Fruit fly (Drosophila melanogaster): ENCODE data around the gene CG12268.

- peak; percentile 19 for TF ChIP-seq Blimp-1 (GFP tag; optimal IDR thresholded peaks at IDR 0.05)
- peak; percentile 84 for TF ChIP-seq Sox102F (GFP tag; optimal IDR thresholded peaks at IDR 0.05)
- peak; percentile 77 for TF ChIP-seq CG11902 (GFP tag; optimal IDR thresholded peaks at IDR 0.05)
- TF ChIP-seq eg (GFP tag; IDR thresholded peaks at IDR 0.05): no peak
- peak; percentile 68 for TF ChIP-seq dsx (GFP tag; optimal IDR thresholded peaks at IDR 0.05; ENCODE audit: poor library complexity, severe bottlenecking)
- TF ChIP-seq Eip93F (GFP tag; optimal IDR thresholded peaks at IDR 0.05): no peak
- peak; percentile 87 for TF ChIP-seq fkh (GFP tag; optimal IDR thresholded peaks at IDR 0.05)
- TF ChIP-seq CG4318 (GFP tag; optimal IDR thresholded peaks at IDR 0.05): no peak
- TF ChIP-seq Ets96B (tag; optimal IDR thresholded peaks at IDR 0.05): peak; percentile 81
- TF ChIP-seq dac (GFP tag; optimal IDR thresholded peaks at IDR 0.05): no peak
- TF ChIP-seq CG7368 (GFP tag; optimal IDR thresholded peaks at IDR 0.05): peak; percentile 62
Measured at dm6 chr3R:23909347-23909862, 38.8 kb downstream of the CG12268 start.
